Worm (Caenorhabditis elegans) whole organism, young adult: Measurements from ENCODE around the gene cox-16.
A peak's percentile ranks its signal among the peaks of the same experiment; 100 is the strongest.

Experiments used
- B0336.3 ChIP-seq: fragments of 200-800 bp; sonication (Bioruptor generic); IDR thresholded peaks from 2 replicates; pipeline ENCODE4 v1.3.6; 2022; ENCODE audit warnings: missing genetic modification characterization, missing compliant biosample characterization
- F22D6.2 ChIP-seq: sonication (generic microtip); optimal IDR thresholded peaks from 2 replicates; lab custom pipeline; 2016; ENCODE audit warnings: mild to moderate bottlenecking, missing genetic modification characterization, missing compliant biosample characterization
- F23B12.7 ChIP-seq: sonication (generic microtip); optimal IDR thresholded peaks from 2 replicates; lab custom pipeline; 2017; ENCODE audit warnings: missing genetic modification characterization, mild to moderate bottlenecking, missing compliant biosample characterization, antibody characterized with exemption, moderate library complexity; ENCODE audit not compliant: insufficient read depth
- F33H1.4 ChIP-seq: fragments of 200-800 bp; sonication (Bioruptor generic); IDR thresholded peaks from 2 replicates; pipeline ENCODE4 v1.3.6; 2022; ENCODE audit warnings: missing genetic modification reagents, missing genetic modification characterization, missing compliant biosample characterization
- F37B4.10 ChIP-seq: fragments of 200-800 bp; sonication (Bioruptor generic); IDR thresholded peaks from 2 replicates; pipeline ENCODE4 v1.3.6; 2022; ENCODE audit warnings: missing genetic modification characterization, missing compliant biosample characterization
- F39B2.1 ChIP-seq: fragments of 200-800 bp; sonication (Bioruptor generic); IDR thresholded peaks from 2 replicates; pipeline ENCODE4 v1.3.6; 2022; ENCODE audit warnings: missing genetic modification reagents, missing genetic modification characterization, missing compliant biosample characterization
- F49E8.2 ChIP-seq: sonication (generic microtip); optimal IDR thresholded peaks from 3 replicates; lab custom pipeline; 2017; ENCODE audit warnings: missing genetic modification characterization, mild to moderate bottlenecking, missing compliant biosample characterization, antibody characterized with exemption, moderate library complexity; ENCODE audit not compliant: insufficient read depth
- F57A8.1 ChIP-seq: fragments of 200-800 bp; sonication (Bioruptor generic); optimal IDR thresholded peaks from 2 replicates; lab custom pipeline; 2018; ENCODE audit warnings: mild to moderate bottlenecking, missing genetic modification characterization, moderate library complexity, missing compliant biosample characterization
- K12H6.12 ChIP-seq: fragments of 200-800 bp; sonication (Bioruptor generic); optimal IDR thresholded peaks from 2 replicates; lab custom pipeline; 2018; ENCODE audit warnings: mild to moderate bottlenecking, missing genetic modification characterization, missing compliant biosample characterization
- Y53G8AR.9 ChIP-seq: fragments of 200-800 bp; sonication (Bioruptor generic); conservative IDR thresholded peaks from 2 replicates; pipeline ENCODE4 v1.3.6; 2022; ENCODE audit warnings: missing genetic modification reagents, missing genetic modification characterization, missing compliant biosample characterization
- aptf-3 ChIP-seq: fragments of 200-800 bp; sonication (Bioruptor generic); IDR thresholded peaks from 2 replicates; pipeline ENCODE4 v1.3.6; 2022; ENCODE audit warnings: missing genetic modification characterization, missing compliant biosample characterization
- attf-3 ChIP-seq: fragments of 200-800 bp; sonication (Bioruptor generic); conservative IDR thresholded peaks from 2 replicates; pipeline ENCODE4 v1.3.6; 2022; ENCODE audit warnings: missing genetic modification reagents, missing genetic modification characterization, missing compliant biosample characterization
- bed-1 ChIP-seq: fragments of 200-800 bp; sonication (Bioruptor generic); IDR thresholded peaks from 2 replicates; pipeline ENCODE4 v1.3.6; 2022; ENCODE audit warnings: missing genetic modification reagents, missing genetic modification characterization, missing compliant biosample characterization
- ceh-40 ChIP-seq: fragments of 200-800 bp; sonication (Bioruptor generic); IDR thresholded peaks from 2 replicates; pipeline ENCODE4 v1.3.6; 2022; ENCODE audit warnings: missing genetic modification characterization, missing compliant biosample characterization
- chd-7 ChIP-seq: sonication (generic microtip); optimal IDR thresholded peaks from 2 replicates; lab custom pipeline; 2016; ENCODE audit warnings: mild to moderate bottlenecking, missing genetic modification characterization, moderate library complexity, missing compliant biosample characterization
- dox-1 ChIP-seq: fragments of 200-800 bp; sonication (Bioruptor generic); IDR thresholded peaks from 2 replicates; pipeline ENCODE4 v1.3.6; 2022; ENCODE audit warnings: missing genetic modification reagents, missing genetic modification characterization, missing compliant biosample characterization
- dpl-1 ChIP-seq: fragments of 150-350 bp; optimal IDR thresholded peaks from 2 replicates; lab custom pipeline; 2014; ENCODE audit warnings: missing biosample characterization, missing genetic modification reagents, missing genetic modification characterization
- efl-1 ChIP-seq: fragments of 150-350 bp; optimal IDR thresholded peaks from 2 replicates; lab custom pipeline; 2014; ENCODE audit warnings: missing biosample characterization, missing genetic modification reagents, missing genetic modification characterization
- egrh-3 ChIP-seq: fragments of 200-800 bp; sonication (Bioruptor generic); IDR thresholded peaks from 2 replicates; pipeline ENCODE4 v1.3.6; 2022; ENCODE audit warnings: missing genetic modification reagents, missing genetic modification characterization, missing compliant biosample characterization
- ekl-4 ChIP-seq: fragments of 200-800 bp; sonication (Bioruptor generic); IDR thresholded peaks from 2 replicates; pipeline ENCODE4 v1.3.6; 2022; ENCODE audit warnings: missing genetic modification reagents, missing genetic modification characterization, missing compliant biosample characterization
- ets-4 ChIP-seq: fragments of 200-800 bp; sonication (Bioruptor generic); optimal IDR thresholded peaks from 2 replicates; lab custom pipeline; 2018; ENCODE audit warnings: mild to moderate bottlenecking, missing genetic modification characterization, missing compliant biosample characterization
- gei-17 ChIP-seq: fragments of 200-800 bp; sonication (Bioruptor generic); optimal IDR thresholded peaks from 2 replicates; lab custom pipeline; 2018; ENCODE audit warnings: mild to moderate bottlenecking, missing genetic modification characterization, missing compliant biosample characterization
- him-1 ChIP-seq: sonication (generic microtip); optimal IDR thresholded peaks from 2 replicates; lab custom pipeline; 2016; ENCODE audit warnings: missing genotype, missing genetic modification reagents, missing genetic modification characterization, missing compliant biosample characterization
- lag-1 ChIP-seq: fragments of 200-800 bp; sonication (Bioruptor generic); IDR thresholded peaks from 2 replicates; pipeline ENCODE4 v1.3.6; 2022; ENCODE audit warnings: missing genetic modification reagents, missing genetic modification characterization, missing compliant biosample characterization
- let-526 ChIP-seq: fragments of 200-800 bp; sonication (Bioruptor generic); IDR thresholded peaks from 2 replicates; pipeline ENCODE4 v1.3.6; 2022; ENCODE audit warnings: missing genetic modification reagents, missing genetic modification characterization, missing compliant biosample characterization
- lin-26 ChIP-seq: fragments of 200-800 bp; sonication (Bioruptor generic); IDR thresholded peaks from 2 replicates; pipeline ENCODE4 v1.3.6; 2022; ENCODE audit warnings: missing genetic modification reagents, missing genetic modification characterization, missing compliant biosample characterization
- lin-35 ChIP-seq, 3 experiments: fragments of 150-350 bp in 2 of 3; sonication (generic microtip) in 1 of 3; optimal IDR thresholded peaks; 2 replicates each; lab custom pipeline; 2014 to 2018; ENCODE audit warnings: missing biosample characterization in 3 of 3, missing genetic modification characterization in 3 of 3, missing genetic modification reagents in 3 of 3
- lin-54 ChIP-seq: fragments of 200-800 bp; sonication (Bioruptor generic); optimal IDR thresholded peaks from 2 replicates; lab custom pipeline; 2018; ENCODE audit warnings: mild to moderate bottlenecking, missing genetic modification characterization, missing compliant biosample characterization
- lir-1 ChIP-seq: fragments of 200-800 bp; sonication (Bioruptor generic); conservative IDR thresholded peaks from 2 replicates; pipeline ENCODE4 v1.3.6; 2022; ENCODE audit warnings: missing genetic modification reagents, missing genetic modification characterization, missing compliant biosample characterization
- lsl-1 ChIP-seq: fragments of 200-800 bp; sonication (Bioruptor generic); optimal IDR thresholded peaks from 2 replicates; lab custom pipeline; 2018; ENCODE audit warnings: mild to moderate bottlenecking, missing genetic modification characterization, moderate library complexity, missing compliant biosample characterization
- madf-6 ChIP-seq: fragments of 200-800 bp; sonication (Bioruptor generic); IDR thresholded peaks from 2 replicates; pipeline ENCODE4 v1.3.6; 2022; ENCODE audit warnings: missing genetic modification reagents, missing genetic modification characterization, missing compliant biosample characterization
- madf-8 ChIP-seq: fragments of 200-800 bp; sonication (Bioruptor generic); conservative IDR thresholded peaks from 2 replicates; pipeline ENCODE4 v1.3.6; 2022; ENCODE audit warnings: missing genetic modification reagents, missing genetic modification characterization, missing compliant biosample characterization
- mel-28 ChIP-seq: sonication (generic microtip); optimal IDR thresholded peaks from 2 replicates; lab custom pipeline; 2016; ENCODE audit warnings: borderline replicate concordance, mild to moderate bottlenecking, missing genetic modification characterization, missing compliant biosample characterization
- nhr-80 ChIP-seq: sonication (generic microtip); optimal IDR thresholded peaks from 2 replicates; lab custom pipeline; 2016; ENCODE audit warnings: missing genetic modification characterization, missing compliant biosample characterization
- nhr-90 ChIP-seq: sonication (generic microtip); optimal IDR thresholded peaks from 2 replicates; lab custom pipeline; 2016; ENCODE audit warnings: missing genotype, mild to moderate bottlenecking, missing genetic modification characterization, missing compliant biosample characterization
- pbrm-1 ChIP-seq: fragments of 200-800 bp; sonication (Bioruptor generic); IDR thresholded peaks from 2 replicates; pipeline ENCODE4 v1.3.6; 2022; ENCODE audit warnings: missing genetic modification reagents, missing genetic modification characterization, missing compliant biosample characterization
- rcor-1 ChIP-seq: fragments of 200-800 bp; sonication (Bioruptor generic); IDR thresholded peaks from 2 replicates; pipeline ENCODE4 v1.3.6; 2022; ENCODE audit warnings: missing genetic modification reagents, missing genetic modification characterization, missing compliant biosample characterization
- repo-1 ChIP-seq: sonication (generic microtip); optimal IDR thresholded peaks from 2 replicates; lab custom pipeline; 2017; ENCODE audit warnings: mild to moderate bottlenecking, missing genetic modification characterization, missing compliant biosample characterization
- sdz-38 ChIP-seq: sonication (generic microtip); optimal IDR thresholded peaks from 2 replicates; lab custom pipeline; 2016; ENCODE audit warnings: missing genotype, missing genetic modification characterization, missing compliant biosample characterization
- sea-2 ChIP-seq: fragments of 200-800 bp; sonication (Bioruptor generic); IDR thresholded peaks from 2 replicates; pipeline ENCODE4 v1.3.6; 2022; ENCODE audit warnings: missing genetic modification characterization, missing compliant biosample characterization
- snpc-1.3 ChIP-seq: sonication (generic microtip); optimal IDR thresholded peaks from 2 replicates; lab custom pipeline; 2017; ENCODE audit warnings: missing genetic modification characterization, mild to moderate bottlenecking, missing compliant biosample characterization, antibody characterized with exemption, moderate library complexity, missing genotype, missing genetic modification reagents; ENCODE audit not compliant: insufficient read depth
- tlf-1 ChIP-seq: fragments of 200-800 bp; sonication (Bioruptor generic); optimal IDR thresholded peaks from 2 replicates; lab custom pipeline; 2018; ENCODE audit warnings: mild to moderate bottlenecking, missing genetic modification characterization, missing compliant biosample characterization
- unc-62 ChIP-seq: fragments of 150-350 bp; optimal IDR thresholded peaks from 2 replicates; lab custom pipeline; 2014; ENCODE audit warnings: missing biosample characterization, missing genetic modification reagents, missing genetic modification characterization
- xnd-1 ChIP-seq: sonication (generic microtip); optimal IDR thresholded peaks from 2 replicates; lab custom pipeline; 2016; ENCODE audit warnings: missing genotype, missing genetic modification reagents, missing genetic modification characterization, missing compliant biosample characterization
- ztf-22 ChIP-seq: fragments of 200-800 bp; sonication (Bioruptor generic); optimal IDR thresholded peaks from 2 replicates; lab custom pipeline; 2018; ENCODE audit warnings: mild to moderate bottlenecking, missing genetic modification characterization, moderate library complexity, missing compliant biosample characterization
- ztf-26 ChIP-seq: sonication (generic microtip); optimal IDR thresholded peaks from 2 replicates; lab custom pipeline; 2017; ENCODE audit warnings: missing genetic modification characterization, missing compliant biosample characterization

cox-16 gene

ce11 chrV:5523260-5523659 lies 12.8 kb downstream of the cox-16 start:
- no peak for TF ChIP-seq F39B2.1 (GFP tag; lab: Robert Waterston, UW)
- TF ChIP-seq lag-1 (GFP tag; lab: Robert Waterston, UW): no peak
- no peak for TF ChIP-seq xnd-1 (tag; lab: Kevin White, UChicago)
- no peak for TF ChIP-seq F49E8.2 (tag; lab: Kevin White, UChicago)
- TF ChIP-seq rcor-1: no peak
- TF ChIP-seq lin-26 (GFP tag; lab: Robert Waterston, UW): no peak
- TF ChIP-seq chd-7: no peak
- TF ChIP-seq F57A8.1: no peak
- no peak for TF ChIP-seq ztf-26
- TF ChIP-seq let-526 (GFP tag; lab: Robert Waterston, UW): no peak
- no peak for TF ChIP-seq mel-28
- TF ChIP-seq lir-1 (GFP tag; lab: Robert Waterston, UW): no peak
- no peak for TF ChIP-seq sea-2 (GFP tag; lab: Robert Waterston, UW)
- TF ChIP-seq dox-1 (GFP tag; lab: Robert Waterston, UW): no peak
- no peak for TF ChIP-seq ceh-40 (GFP tag; lab: Robert Waterston, UW)
- TF ChIP-seq K12H6.12 (tag; lab: Kevin White, UChicago): no peak
- no peak for TF ChIP-seq F23B12.7
- TF ChIP-seq lin-54 (GFP tag; lab: Kevin White, UChicago): no peak
- TF ChIP-seq egrh-3 (GFP tag; lab: Robert Waterston, UW): no peak

- TF ChIP-seq bed-1 (GFP tag; lab: Robert Waterston, UW): no peak
- TF ChIP-seq F22D6.2: no peak
- TF ChIP-seq Y53G8AR.9 (GFP tag; lab: Robert Waterston, UW): no peak
- TF ChIP-seq tlf-1 (GFP tag; lab: Kevin White, UChicago): no peak
- TF ChIP-seq ets-4 (GFP tag; lab: Kevin White, UChicago): no peak
- TF ChIP-seq F37B4.10 (GFP tag; lab: Robert Waterston, UW): no peak
- no peak for TF ChIP-seq sdz-38 (tag; lab: Kevin White, UChicago)
- no peak for TF ChIP-seq pbrm-1 (GFP tag; lab: Robert Waterston, UW)
- TF ChIP-seq unc-62 (GFP tag; lab: Kevin White, UChicago): no peak
- no peak for TF ChIP-seq K12H6.12 (tag; lab: Kevin White, UChicago)
- no peak for TF ChIP-seq ekl-4 (GFP tag; lab: Robert Waterston, UW)
- no peak for TF ChIP-seq gei-17 (GFP tag; lab: Kevin White, UChicago)
- TF ChIP-seq F33H1.4 (GFP tag; lab: Robert Waterston, UW): no peak
- TF ChIP-seq ztf-22 (GFP tag; lab: Kevin White, UChicago): no peak
- TF ChIP-seq aptf-3 (GFP tag; lab: Robert Waterston, UW): no peak
- no peak for TF ChIP-seq snpc-1.3
- no peak for TF ChIP-seq lin-35 (GFP tag; optimal IDR thresholded peaks at IDR 0.05; lab: Kevin White, UChicago)
Measured at ce11 chrV:5521735-5522241, 14.3 kb downstream of the cox-16 start, which contains the start of gene hir-1. TSS of gene hir-1 (plus strand) at chrV:5522139.

- TF ChIP-seq F49E8.2 (tag; lab: Kevin White, UChicago): no peak
- no peak for TF ChIP-seq aptf-3 (GFP tag; lab: Robert Waterston, UW)
- peak; percentile 75 for TF ChIP-seq lsl-1 (GFP tag; lab: Kevin White, UChicago)
- no peak for TF ChIP-seq him-1
- no peak for TF ChIP-seq nhr-90 (tag; lab: Kevin White, UChicago)
- TF ChIP-seq B0336.3 (GFP tag; lab: Robert Waterston, UW): no peak
- no peak for TF ChIP-seq Y53G8AR.9 (GFP tag; lab: Robert Waterston, UW)
- TF ChIP-seq attf-3 (GFP tag; lab: Robert Waterston, UW): no peak
- TF ChIP-seq madf-8 (GFP tag; lab: Robert Waterston, UW): peak; percentile 52
- no peak for TF ChIP-seq efl-1
- no peak for TF ChIP-seq repo-1 (tag; lab: Kevin White, UChicago)
- peak; percentile 57 for TF ChIP-seq nhr-80 (tag; lab: Kevin White, UChicago)
- TF ChIP-seq dpl-1 (GFP tag; lab: Kevin White, UChicago): no peak
- peak; percentile 85 for TF ChIP-seq madf-6
- peak; percentile 80 for TF ChIP-seq xnd-1 (tag; lab: Kevin White, UChicago)
- no peak for TF ChIP-seq snpc-1.3
Measured at ce11 chrV:5513630-5514378, 22.2 kb downstream of the cox-16 start, which contains the start of the genes hpo-15 and mms-19. TSS of gene hpo-15 (minus strand) at chrV:5513830. TSS of gene mms-19 (plus strand) at chrV:5514348.
